Worm (Caenorhabditis elegans) whole organism, L2 larva: ENCODE data around the gene C47E8.3.

Experiments
- alr-1 ChIP-seq: fragments of 150-350 bp; optimal IDR thresholded peaks from 2 replicates; lab custom pipeline; 2014; ENCODE audit warnings: missing biosample characterization, missing genetic modification characterization
- aly-2 ChIP-seq: fragments of 150-350 bp; optimal IDR thresholded peaks from 2 replicates; lab custom pipeline; 2014; ENCODE audit warnings: missing biosample characterization, missing genetic modification characterization
- blmp-1 ChIP-seq: sonication (generic microtip); optimal IDR thresholded peaks from 2 replicates; lab custom pipeline; 2017; ENCODE audit warnings: missing genetic modification characterization, mild to moderate bottlenecking, missing compliant biosample characterization, antibody characterized with exemption, moderate library complexity; ENCODE audit not compliant: insufficient read depth
- elt-1 ChIP-seq: fragments of 150-350 bp; optimal IDR thresholded peaks from 2 replicates; lab custom pipeline; 2014; ENCODE audit warnings: missing biosample characterization, missing genetic modification characterization
- fos-1 ChIP-seq: fragments of 150-350 bp; optimal IDR thresholded peaks from 2 replicates; lab custom pipeline; 2014; ENCODE audit warnings: missing biosample characterization, missing genetic modification characterization
- lin-39 ChIP-seq: fragments of 150-350 bp; optimal IDR thresholded peaks from 2 replicates; lab custom pipeline; 2014; ENCODE audit warnings: missing biosample characterization, missing genetic modification reagents, missing genetic modification characterization
- lsy-2 ChIP-seq, 2 experiments: fragments of 150-350 bp in 1 of 2; sonication (generic microtip) in 1 of 2; optimal IDR thresholded peaks; 2 replicates each; lab custom pipeline; 2014 to 2017; ENCODE audit warnings: missing biosample characterization in 2 of 2, missing genetic modification characterization in 2 of 2
- mab-5 ChIP-seq: fragments of 150-350 bp; optimal IDR thresholded peaks from 2 replicates; lab custom pipeline; 2014; ENCODE audit warnings: missing biosample characterization, missing genetic modification characterization
- mdl-1 ChIP-seq, 2 experiments: fragments of 150-350 bp in 1 of 2; sonication (generic microtip) in 1 of 2; optimal IDR thresholded peaks; 2 replicates each; lab custom pipeline; 2017; ENCODE audit warnings: missing biosample characterization in 2 of 2, missing genetic modification characterization in 2 of 2
- nhr-10 ChIP-seq: sonication (generic microtip); optimal IDR thresholded peaks from 2 replicates; lab custom pipeline; 2017; ENCODE audit warnings: missing biosample characterization, missing genetic modification characterization
- nhr-12 ChIP-seq: fragments of 150-350 bp; optimal IDR thresholded peaks from 2 replicates; lab custom pipeline; 2014; ENCODE audit warnings: missing biosample characterization, missing genetic modification characterization
- nhr-25 ChIP-seq: fragments of 150-350 bp; sonication (generic microtip); optimal IDR thresholded peaks from 3 replicates; lab custom pipeline; 2014; ENCODE audit warnings: missing biosample characterization, missing genetic modification characterization
- nhr-77 ChIP-seq: fragments of 150-350 bp; optimal IDR thresholded peaks from 2 replicates; lab custom pipeline; 2014; ENCODE audit warnings: missing biosample characterization, missing genetic modification characterization
- snpc-4 ChIP-seq: fragments of 150-350 bp; optimal IDR thresholded peaks from 2 replicates; lab custom pipeline; 2014; ENCODE audit warnings: missing biosample characterization, missing genetic modification characterization

- TF ChIP-seq elt-1 (tag; lab: Kevin White, UChicago) = no peak
- TF ChIP-seq lsy-2 (tag; optimal IDR thresholded peaks at IDR 0.05; lab: Kevin White, UChicago) = no peak
- no peak for TF ChIP-seq nhr-77 (tag; lab: Kevin White, UChicago)
- no peak for TF ChIP-seq nhr-25 (tag; lab: Kevin White, UChicago)
- no peak for TF ChIP-seq blmp-1 (tag; lab: Kevin White, UChicago)
- no peak for TF ChIP-seq aly-2
- TF ChIP-seq lin-39 (tag; lab: Kevin White, UChicago) = no peak
- TF ChIP-seq snpc-4 = no peak
- TF ChIP-seq alr-1 (tag; lab: Kevin White, UChicago) = no peak
- no peak for TF ChIP-seq nhr-10 (tag; lab: Kevin White, UChicago)
- no peak for TF ChIP-seq fos-1 (tag; lab: Kevin White, UChicago)
- no peak for TF ChIP-seq mab-5 (tag; lab: Kevin White, UChicago)
- TF ChIP-seq mdl-1 (tag; optimal IDR thresholded peaks at IDR 0.05; lab: Kevin White, UChicago) = no peak
- no peak for TF ChIP-seq nhr-12 (tag; lab: Kevin White, UChicago)
Observed at ce11 chrV:14635119-14635518, 45.0 kb upstream of the C47E8.3 start, which contains the start of gene F43D2.6.
